Fruit fly (Drosophila melanogaster) Kc167 (cell line): ENCODE measurements around the gene CG11983.

Source experiments
- Myc ChIP-seq: fragments of >200 bp; optimal IDR thresholded peaks from 2 replicates; lab custom pipeline; 2017; ENCODE audit warnings: missing external identifiers
- Sin3A ChIP-seq: fragments of >200 bp; optimal IDR thresholded peaks from 2 replicates; lab custom pipeline; 2018; ENCODE audit warnings: missing external identifiers
- h ChIP-seq: fragments of >200 bp; optimal IDR thresholded peaks from 3 replicates; lab custom pipeline; 2018; ENCODE audit warnings: missing external identifiers
- insv ChIP-seq: fragments of >200 bp; optimal IDR thresholded peaks from 3 replicates; lab custom pipeline; 2018; ENCODE audit warnings: missing external identifiers
- psq ChIP-seq: fragments of >200 bp; optimal IDR thresholded peaks from 2 replicates; lab custom pipeline; 2017; ENCODE audit warnings: missing external identifiers
- ttk ChIP-seq: sonication (Bioruptor generic); optimal IDR thresholded peaks from 2 replicates; lab custom pipeline; 2017; ENCODE audit warnings: missing external identifiers

Gene CG11983

DNA sequence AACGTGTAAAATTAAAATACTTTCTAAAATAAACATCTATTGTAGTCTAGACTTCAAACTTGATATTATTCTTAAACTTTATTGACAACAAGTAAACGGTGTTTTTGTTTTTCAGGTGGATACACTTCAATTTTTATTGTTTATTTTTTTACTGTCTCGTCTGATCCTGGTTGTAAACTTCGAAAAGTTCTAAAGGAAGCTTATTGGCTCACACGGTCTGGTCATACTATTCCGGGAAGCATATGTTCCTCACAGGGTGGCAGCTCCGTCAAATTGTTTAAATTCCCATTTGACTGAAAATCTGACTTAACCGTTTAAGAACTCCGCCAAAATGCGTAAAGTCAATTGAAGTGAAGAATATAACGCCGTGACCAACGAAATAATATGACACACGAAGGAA, at the start of gene CG11983:
Gene CG11983, plus strand, starts transcription at position 120 of the 400 bp plus-strand sequence.
- no peak for TF ChIP-seq h (lab: Kevin White, UChicago)
- no peak for TF ChIP-seq Myc
- TF ChIP-seq insv (lab: Kevin White, UChicago) = no peak
- TF ChIP-seq ttk = no peak
- TF ChIP-seq Sin3A (lab: Kevin White, UChicago) = no peak
- no peak for TF ChIP-seq psq (lab: Kevin White, UChicago)

DNA sequence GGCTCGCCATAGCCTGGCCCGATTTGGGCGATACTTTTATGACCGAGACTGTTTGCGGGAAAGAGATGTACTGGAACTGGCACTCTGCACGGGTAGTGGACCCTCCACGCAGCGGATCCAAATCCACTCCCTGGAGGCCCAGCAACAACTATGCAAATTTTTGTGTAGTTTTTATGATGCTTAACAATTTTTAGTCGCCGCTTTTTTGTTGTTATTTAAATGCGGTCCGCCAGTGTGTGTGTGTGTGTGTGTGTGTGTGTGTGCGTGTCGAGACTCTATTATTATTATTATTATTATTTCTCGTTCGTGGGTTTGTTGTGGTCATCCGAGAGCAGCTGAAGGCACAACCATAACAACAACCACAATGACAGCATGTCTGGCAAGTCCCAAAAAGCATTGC, 49.0 kb upstream of the CG11983 start:
- TF ChIP-seq h (lab: Kevin White, UChicago) = no peak
- no peak for TF ChIP-seq psq (lab: Kevin White, UChicago)
- TF ChIP-seq Sin3A (lab: Kevin White, UChicago) = no peak
- no peak for TF ChIP-seq insv (lab: Kevin White, UChicago)

DNA sequence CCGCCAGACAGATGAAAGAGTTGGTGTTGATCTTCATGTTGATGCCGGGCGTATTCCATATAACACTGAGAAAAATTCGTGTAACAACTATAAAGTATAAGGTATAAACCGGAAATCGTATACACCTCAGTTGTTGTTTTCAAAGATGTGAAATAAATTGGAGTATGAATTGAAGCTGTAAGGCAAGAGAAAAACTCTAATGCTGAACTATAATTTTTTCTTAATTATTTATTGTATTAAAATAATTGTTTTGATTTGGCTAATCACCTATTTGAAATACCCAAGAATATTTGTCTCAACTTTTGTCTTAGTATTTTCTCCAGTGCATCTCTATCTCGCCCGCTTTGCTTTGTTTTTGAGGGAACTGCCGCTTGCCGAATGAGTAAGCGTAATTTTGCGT, 47.8 kb upstream of the CG11983 start:
- TF ChIP-seq Myc (no peak), Sin3A (lab: Kevin White, UChicago) (no peak), insv (lab: Kevin White, UChicago) (no peak), ttk (no peak)

DNA sequence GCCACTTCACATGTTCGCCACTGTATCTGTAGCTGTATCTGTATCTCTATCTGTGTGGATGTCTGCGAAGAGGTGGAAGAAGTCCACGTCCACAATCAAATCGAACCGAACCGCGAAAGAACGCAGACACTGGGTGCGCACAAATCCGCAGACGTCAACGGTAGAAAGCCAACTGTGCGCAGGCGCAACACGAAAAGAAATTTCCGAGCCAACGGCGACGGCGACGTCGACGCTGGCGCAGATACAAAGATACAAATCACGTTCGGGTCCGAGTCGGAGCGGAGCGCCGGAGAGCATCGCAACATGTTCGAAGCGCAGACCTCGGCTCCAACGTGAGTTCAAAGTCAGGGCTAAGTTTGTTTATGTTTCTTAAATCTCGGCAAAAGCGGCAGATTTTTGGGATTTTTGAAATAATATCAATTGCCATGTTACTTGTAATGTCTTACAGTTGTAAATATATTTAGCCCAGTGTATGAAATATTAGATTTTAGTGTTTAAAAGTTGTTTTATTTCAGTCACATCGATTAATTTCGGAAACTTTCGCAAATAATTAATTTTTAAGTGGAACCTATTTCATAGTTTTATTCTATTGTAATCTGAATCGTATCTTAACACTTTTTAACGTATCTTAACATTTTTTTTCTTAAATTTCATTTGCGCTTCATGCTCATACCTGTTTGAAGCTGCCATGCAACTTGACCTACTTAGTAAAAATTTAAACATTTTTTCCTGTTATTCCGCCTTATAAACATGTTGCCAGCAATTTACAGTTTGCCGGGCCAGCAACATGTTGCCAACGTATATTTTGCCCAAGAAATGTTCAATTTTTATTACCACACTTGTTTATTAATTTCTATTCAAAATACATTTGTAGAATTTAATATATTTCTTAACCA, 45.0 kb upstream of the CG11983 start, which contains the start of gene ich:
Gene ich, minus strand, starts transcription at position 178 of the 896 bp plus-strand sequence.
- no peak for TF ChIP-seq Myc
- no peak for TF ChIP-seq psq (lab: Kevin White, UChicago)
- no peak for TF ChIP-seq insv (lab: Kevin White, UChicago)
- no peak for TF ChIP-seq h (lab: Kevin White, UChicago)
- TF ChIP-seq Sin3A (lab: Kevin White, UChicago) = no peak
- TF ChIP-seq ttk = no peak

- TF ChIP-seq Myc (no peak), Sin3A (lab: Kevin White, UChicago) (no peak), ttk (no peak), psq (lab: Kevin White, UChicago) (no peak), h (lab: Kevin White, UChicago) (no peak), insv (lab: Kevin White, UChicago) (no peak)
Observed at dm6 chr3R:8963756-8964342, 44.3 kb upstream of the CG11983 start.

DNA sequence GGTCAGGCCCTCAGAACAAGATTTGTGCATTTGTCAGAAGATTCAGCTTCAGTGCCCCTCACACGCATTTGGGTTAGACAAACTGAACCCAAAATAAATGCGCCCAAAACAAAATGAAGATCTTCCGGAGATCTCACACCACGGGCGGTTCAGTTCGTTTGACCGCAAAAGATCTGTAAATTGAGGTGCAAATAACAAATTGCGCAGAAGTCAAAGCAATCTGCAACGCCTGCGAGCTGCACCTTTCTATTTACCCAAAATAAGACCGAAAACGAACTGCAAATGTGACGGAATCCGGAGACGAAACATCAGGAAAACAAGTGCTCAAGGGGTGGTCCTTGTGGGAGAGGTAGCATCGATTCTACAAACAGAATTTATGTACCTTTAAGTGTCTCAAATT, 42.6 kb upstream of the CG11983 start:
- TF ChIP-seq psq (lab: Kevin White, UChicago) = no peak
- TF ChIP-seq ttk = no peak
- no peak for TF ChIP-seq h (lab: Kevin White, UChicago)
- no peak for TF ChIP-seq Sin3A (lab: Kevin White, UChicago)
- TF ChIP-seq insv (lab: Kevin White, UChicago) = no peak
- TF ChIP-seq Myc = no peak

DNA sequence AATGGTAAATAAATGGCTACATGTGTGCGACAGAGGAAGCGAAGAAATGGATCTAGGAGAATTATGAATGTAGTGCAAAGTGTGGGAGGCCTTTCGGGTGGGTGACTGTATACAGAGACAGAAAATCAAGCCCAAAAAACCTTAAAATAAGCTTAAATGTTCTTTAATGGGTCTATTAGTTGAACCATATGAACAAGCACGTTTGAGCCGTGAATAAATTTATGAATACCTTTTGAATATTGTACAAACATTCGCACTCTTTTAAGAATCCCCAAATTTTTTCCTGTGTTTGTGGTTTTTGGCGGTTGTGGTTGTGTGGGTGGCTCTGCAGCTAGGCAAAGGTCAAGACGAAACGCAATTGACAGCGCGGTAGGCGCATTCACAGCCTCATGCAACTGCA, 41.5 kb upstream of the CG11983 start:
- TF ChIP-seq h (lab: Kevin White, UChicago) = no peak
- TF ChIP-seq Sin3A (lab: Kevin White, UChicago) = no peak
- TF ChIP-seq insv (lab: Kevin White, UChicago) = no peak

DNA sequence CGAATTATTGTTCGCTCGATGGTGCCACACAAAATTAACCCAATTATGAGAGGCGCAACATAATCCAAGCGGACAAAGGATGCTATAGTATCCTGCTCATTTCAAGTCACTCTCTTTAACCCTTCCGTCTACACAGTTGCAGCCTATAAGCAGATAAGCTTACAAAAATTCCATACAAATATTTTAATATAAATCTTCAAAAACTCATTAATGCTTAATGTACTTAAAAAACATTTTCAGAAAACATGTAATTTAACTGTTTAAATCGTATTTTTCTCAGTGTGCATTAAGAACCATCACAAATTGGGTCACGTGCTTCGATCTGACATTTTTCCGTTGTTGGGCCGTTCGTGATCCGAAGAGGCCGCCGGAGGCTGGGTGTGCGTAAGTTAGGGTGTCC, 39.3 kb upstream of the CG11983 start:
- TF ChIP-seq ttk (no peak), h (lab: Kevin White, UChicago) (no peak), psq (lab: Kevin White, UChicago) (no peak), Myc (no peak)

DNA sequence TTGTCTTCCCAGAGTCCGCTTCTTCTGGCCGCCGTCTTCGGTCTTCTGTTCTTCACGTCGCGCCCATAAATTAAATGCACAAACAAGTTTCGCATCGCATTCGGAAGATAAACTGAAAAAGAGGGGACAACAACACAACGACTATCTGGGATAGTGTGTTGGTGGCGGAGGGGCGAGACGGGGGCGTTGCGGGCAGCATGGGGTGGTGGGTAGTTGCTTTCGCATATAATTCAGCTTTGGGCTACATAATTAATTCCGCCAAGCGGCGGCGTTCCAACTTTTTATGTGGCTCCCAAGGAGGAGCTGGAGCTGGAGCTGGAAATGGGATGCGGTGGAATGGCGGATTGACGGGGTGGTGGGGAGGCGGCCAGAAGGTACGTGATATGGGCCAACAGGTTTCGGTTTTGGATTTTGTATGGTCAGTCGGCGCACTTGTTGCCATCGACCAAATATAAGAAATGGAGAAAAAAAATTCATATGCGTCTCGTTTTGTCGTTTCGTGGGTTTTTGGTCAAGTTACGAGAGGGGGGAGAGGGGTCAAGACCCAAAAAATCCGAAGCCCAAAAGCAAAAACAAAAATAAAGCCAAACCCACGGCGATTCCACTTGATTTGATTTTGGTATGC, 38.7 kb upstream of the CG11983 start:
- TF ChIP-seq insv (lab: Kevin White, UChicago) = no peak
- TF ChIP-seq ttk = no peak
- no peak for TF ChIP-seq Sin3A (lab: Kevin White, UChicago)
- TF ChIP-seq Myc = no peak
- TF ChIP-seq psq (lab: Kevin White, UChicago) = no peak
- no peak for TF ChIP-seq h (lab: Kevin White, UChicago)

DNA sequence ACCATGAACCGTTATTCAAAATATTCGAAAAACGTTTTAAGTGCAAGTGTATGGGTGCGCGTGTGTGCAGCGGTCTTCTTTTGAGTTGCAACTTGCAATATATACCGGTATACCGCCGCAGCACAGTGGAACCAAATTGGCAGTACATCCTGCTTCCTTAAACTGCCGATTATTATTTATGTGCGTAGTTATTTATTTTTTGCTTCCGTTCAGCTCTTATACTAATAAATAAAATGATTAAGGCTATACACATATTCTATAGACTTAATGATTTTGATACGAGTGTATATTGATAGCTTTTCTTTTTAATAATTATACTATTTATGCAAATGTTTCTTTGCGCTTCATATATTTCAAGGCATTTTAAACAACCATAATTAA, 38.2 kb upstream of the CG11983 start:
- TF ChIP-seq Sin3A (lab: Kevin White, UChicago) (no peak), insv (lab: Kevin White, UChicago) (no peak)

dm6 chr3R:8970707-8971106, 37.4 kb upstream of the CG11983 start:
- TF ChIP-seq Myc = no peak

- no peak for TF ChIP-seq ttk
- TF ChIP-seq insv (lab: Kevin White, UChicago) = no peak
- TF ChIP-seq Sin3A (lab: Kevin White, UChicago) = no peak
- TF ChIP-seq psq (lab: Kevin White, UChicago) = no peak
- TF ChIP-seq Myc = no peak
- TF ChIP-seq h (lab: Kevin White, UChicago) = no peak
Observed at dm6 chr3R:8971794-8972193, 36.3 kb upstream of the CG11983 start.
